Fruit fly (Drosophila melanogaster): ENCODE results near the gene ash1.

DNA sequence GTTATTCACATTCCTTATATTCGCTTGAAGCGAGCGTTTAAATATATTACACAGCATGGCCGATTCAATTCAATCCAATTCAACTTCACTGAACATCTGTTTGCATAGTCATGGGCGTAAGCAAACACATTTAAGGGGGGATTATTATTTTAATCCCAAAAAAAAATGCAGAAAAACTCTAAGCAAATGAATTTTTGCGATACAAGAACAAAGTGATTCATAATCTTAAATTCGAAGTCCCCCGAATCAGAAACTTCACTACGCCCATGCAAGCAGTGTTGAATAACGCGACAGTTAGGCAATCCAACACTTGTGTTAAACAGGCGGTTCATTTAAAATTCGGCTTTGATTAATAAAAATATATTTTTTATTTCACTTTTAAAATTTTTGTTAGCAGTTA, 8.1 kb downstream of the ash1 start, which contains the start of gene CG14100:
- TF ChIP-seq Myc (optimal IDR thresholded peaks at IDR 0.05): no peak
- TF ChIP-seq insv (optimal IDR thresholded peaks at IDR 0.05): no peak
- TF ChIP-seq psq (optimal IDR thresholded peaks at IDR 0.05): no peak
